Worm (Caenorhabditis elegans) whole organism, young adult: Measurements from ENCODE around the gene T26H5.8.

Experiments used
- B0261.1 ChIP-seq: sonication (generic microtip); optimal IDR thresholded peaks from 2 replicates; lab custom pipeline; 2016; ENCODE audit warnings: mild to moderate bottlenecking, missing genetic modification characterization, moderate library complexity, missing compliant biosample characterization
- B0336.3 ChIP-seq: fragments of 200-800 bp; sonication (Bioruptor generic); IDR thresholded peaks from 2 replicates; pipeline ENCODE4 v1.3.6; 2022; ENCODE audit warnings: missing genetic modification characterization, missing compliant biosample characterization
- F10E7.11 ChIP-seq: sonication (generic microtip); optimal IDR thresholded peaks from 2 replicates; lab custom pipeline; 2017; ENCODE audit warnings: mild to moderate bottlenecking, missing genetic modification characterization, moderate library complexity, missing compliant biosample characterization
- F22D6.2 ChIP-seq: sonication (generic microtip); optimal IDR thresholded peaks from 2 replicates; lab custom pipeline; 2016; ENCODE audit warnings: mild to moderate bottlenecking, missing genetic modification characterization, missing compliant biosample characterization
- F37B4.10 ChIP-seq: fragments of 200-800 bp; sonication (Bioruptor generic); IDR thresholded peaks from 2 replicates; pipeline ENCODE4 v1.3.6; 2022; ENCODE audit warnings: missing genetic modification characterization, missing compliant biosample characterization
- T07F8.4 ChIP-seq: sonication (generic microtip); optimal IDR thresholded peaks from 2 replicates; lab custom pipeline; 2016; ENCODE audit warnings: mild to moderate bottlenecking, missing genetic modification characterization, moderate library complexity, missing compliant biosample characterization
- Y53F4B.3 ChIP-seq: fragments of 200-800 bp; sonication (Bioruptor generic); IDR thresholded peaks from 2 replicates; pipeline ENCODE4 v1.3.6; 2022; ENCODE audit warnings: missing genetic modification reagents, missing genetic modification characterization, missing compliant biosample characterization
- Y56A3A.18 ChIP-seq: fragments of 200-800 bp; sonication (Bioruptor generic); IDR thresholded peaks from 2 replicates; pipeline ENCODE4 v1.3.6; 2022; ENCODE audit warnings: missing genetic modification reagents, missing genetic modification characterization, missing compliant biosample characterization
- Y67H2A.10 ChIP-seq: fragments of 200-800 bp; sonication (Bioruptor generic); conservative IDR thresholded peaks from 2 replicates; pipeline ENCODE4 v1.3.6; 2022; ENCODE audit warnings: missing genetic modification reagents, missing genetic modification characterization, missing compliant biosample characterization
- Y79H2A.3 ChIP-seq: fragments of 200-800 bp; sonication (Bioruptor generic); conservative IDR thresholded peaks from 2 replicates; pipeline ENCODE4 v1.3.6; 2022; ENCODE audit warnings: missing genetic modification reagents, missing genetic modification characterization, missing compliant biosample characterization
- ZK185.1 ChIP-seq: sonication (generic microtip); optimal IDR thresholded peaks from 2 replicates; lab custom pipeline; 2016; ENCODE audit warnings: mild to moderate bottlenecking, missing genetic modification characterization, missing compliant biosample characterization; ENCODE audit not compliant: poor library complexity, severe bottlenecking
- ama-1 ChIP-seq, 3 experiments: fragments of 150-350 bp in 1 of 3; sonication (generic microtip) in 2 of 3; optimal IDR thresholded peaks; 2 replicates each; lab custom pipeline; 2014 to 2018; ENCODE audit warnings: missing biosample characterization in 2 of 3, missing genetic modification characterization in 2 of 3, missing genetic modification reagents in 2 of 3
- attf-5 ChIP-seq: fragments of 200-800 bp; sonication (Bioruptor generic); optimal IDR thresholded peaks from 2 replicates; lab custom pipeline; 2018; ENCODE audit warnings: mild to moderate bottlenecking, missing genetic modification characterization, missing compliant biosample characterization
- attf-6 ChIP-seq: fragments of 200-800 bp; sonication (Bioruptor generic); IDR thresholded peaks from 2 replicates; pipeline ENCODE4 v1.3.6; 2022; ENCODE audit warnings: missing genetic modification reagents, missing genetic modification characterization, missing compliant biosample characterization
- bed-1 ChIP-seq: fragments of 200-800 bp; sonication (Bioruptor generic); IDR thresholded peaks from 2 replicates; pipeline ENCODE4 v1.3.6; 2022; ENCODE audit warnings: missing genetic modification reagents, missing genetic modification characterization, missing compliant biosample characterization
- ccch-3 ChIP-seq: fragments of 200-800 bp; sonication (Bioruptor generic); optimal IDR thresholded peaks from 2 replicates; lab custom pipeline; 2018; ENCODE audit warnings: mild to moderate bottlenecking, missing genetic modification characterization, missing compliant biosample characterization
- cebp-1 ChIP-seq, 2 experiments: fragments of 200-800 bp in 1 of 2; sonication (Bioruptor generic) in 1 of 2; sonication (generic microtip) in 1 of 2; IDR thresholded peaks in 1 of 2; optimal IDR thresholded peaks in 1 of 2; 2 replicates each; pipeline versions ENCODE4 v1.3.6 to Lab custom; 2017 to 2022; ENCODE audit warnings: missing compliant biosample characterization in 2 of 2, missing genetic modification characterization in 2 of 2, mild to moderate bottlenecking in 1 of 2, missing genetic modification reagents in 1 of 2, moderate library complexity in 1 of 2
- cebp-2 ChIP-seq: fragments of 200-800 bp; sonication (Bioruptor generic); IDR thresholded peaks from 2 replicates; pipeline ENCODE4 v1.3.6; 2022; ENCODE audit warnings: missing genetic modification characterization, missing compliant biosample characterization
- dox-1 ChIP-seq: fragments of 200-800 bp; sonication (Bioruptor generic); IDR thresholded peaks from 2 replicates; pipeline ENCODE4 v1.3.6; 2022; ENCODE audit warnings: missing genetic modification reagents, missing genetic modification characterization, missing compliant biosample characterization
- dpl-1 ChIP-seq: fragments of 150-350 bp; optimal IDR thresholded peaks from 2 replicates; lab custom pipeline; 2014; ENCODE audit warnings: missing biosample characterization, missing genetic modification reagents, missing genetic modification characterization
- efl-1 ChIP-seq: fragments of 150-350 bp; optimal IDR thresholded peaks from 2 replicates; lab custom pipeline; 2014; ENCODE audit warnings: missing biosample characterization, missing genetic modification reagents, missing genetic modification characterization
- egl-44 ChIP-seq: fragments of 200-800 bp; sonication (Bioruptor generic); IDR thresholded peaks from 2 replicates; pipeline ENCODE4 v1.3.6; 2022; ENCODE audit warnings: missing genetic modification reagents, missing genetic modification characterization, missing compliant biosample characterization
- egrh-3 ChIP-seq: fragments of 200-800 bp; sonication (Bioruptor generic); IDR thresholded peaks from 2 replicates; pipeline ENCODE4 v1.3.6; 2022; ENCODE audit warnings: missing genetic modification reagents, missing genetic modification characterization, missing compliant biosample characterization
- ets-4 ChIP-seq: fragments of 200-800 bp; sonication (Bioruptor generic); optimal IDR thresholded peaks from 2 replicates; lab custom pipeline; 2018; ENCODE audit warnings: mild to moderate bottlenecking, missing genetic modification characterization, missing compliant biosample characterization
- hlh-26 ChIP-seq: fragments of 200-800 bp; sonication (Bioruptor generic); conservative IDR thresholded peaks from 2 replicates; pipeline ENCODE4 v1.3.6; 2022; ENCODE audit warnings: missing genetic modification reagents, missing genetic modification characterization, missing compliant biosample characterization
- hmg-1.2 ChIP-seq: fragments of 200-800 bp; sonication (Bioruptor generic); IDR thresholded peaks from 2 replicates; pipeline ENCODE4 v1.3.6; 2022; ENCODE audit warnings: missing genetic modification reagents, missing genetic modification characterization, missing compliant biosample characterization
- hmg-20 ChIP-seq: fragments of 200-800 bp; sonication (Bioruptor generic); IDR thresholded peaks from 2 replicates; pipeline ENCODE4 v1.3.6; 2022; ENCODE audit warnings: missing genetic modification reagents, missing genetic modification characterization, missing compliant biosample characterization
- hsf-1 ChIP-seq: fragments of 200-800 bp; sonication (Bioruptor generic); IDR thresholded peaks from 2 replicates; pipeline ENCODE4 v1.3.6; 2022; ENCODE audit warnings: missing genetic modification reagents, missing genetic modification characterization, missing compliant biosample characterization
- lag-1 ChIP-seq: fragments of 200-800 bp; sonication (Bioruptor generic); IDR thresholded peaks from 2 replicates; pipeline ENCODE4 v1.3.6; 2022; ENCODE audit warnings: missing genetic modification reagents, missing genetic modification characterization, missing compliant biosample characterization
- lin-35 ChIP-seq, 3 experiments: fragments of 150-350 bp in 2 of 3; sonication (generic microtip) in 1 of 3; optimal IDR thresholded peaks; 2 replicates each; lab custom pipeline; 2014 to 2018; ENCODE audit warnings: missing biosample characterization in 3 of 3, missing genetic modification characterization in 3 of 3, missing genetic modification reagents in 3 of 3
- lin-40 ChIP-seq: sonication (generic microtip); optimal IDR thresholded peaks from 2 replicates; lab custom pipeline; 2016; ENCODE audit warnings: missing genetic modification characterization, mild to moderate bottlenecking, missing compliant biosample characterization, missing genotype, missing genetic modification reagents
- lir-1 ChIP-seq: fragments of 200-800 bp; sonication (Bioruptor generic); conservative IDR thresholded peaks from 2 replicates; pipeline ENCODE4 v1.3.6; 2022; ENCODE audit warnings: missing genetic modification reagents, missing genetic modification characterization, missing compliant biosample characterization
- lsy-27 ChIP-seq: sonication (generic microtip); optimal IDR thresholded peaks from 2 replicates; lab custom pipeline; 2017; ENCODE audit warnings: missing genetic modification characterization, mild to moderate bottlenecking, missing compliant biosample characterization, antibody characterized with exemption, missing genotype, borderline replicate concordance; ENCODE audit not compliant: insufficient read depth
- mcd-1 ChIP-seq: fragments of 200-800 bp; sonication (Bioruptor generic); IDR thresholded peaks from 2 replicates; pipeline ENCODE4 v1.3.6; 2022; ENCODE audit warnings: missing genetic modification reagents, missing genetic modification characterization, missing compliant biosample characterization
- mel-28 ChIP-seq: sonication (generic microtip); optimal IDR thresholded peaks from 2 replicates; lab custom pipeline; 2016; ENCODE audit warnings: borderline replicate concordance, mild to moderate bottlenecking, missing genetic modification characterization, missing compliant biosample characterization
- mes-4 ChIP-seq: sonication (generic microtip); optimal IDR thresholded peaks from 2 replicates; lab custom pipeline; 2016; ENCODE audit warnings: missing genotype, missing genetic modification characterization, missing compliant biosample characterization
- nfya-2 ChIP-seq: fragments of 200-800 bp; sonication (Bioruptor generic); IDR thresholded peaks from 2 replicates; pipeline ENCODE4 v1.3.6; 2022; ENCODE audit warnings: missing genetic modification reagents, missing genetic modification characterization, missing compliant biosample characterization
- nfyb-1 ChIP-seq: fragments of 200-800 bp; sonication (Bioruptor generic); IDR thresholded peaks from 2 replicates; pipeline ENCODE4 v1.3.6; 2022; ENCODE audit warnings: missing genetic modification reagents, missing genetic modification characterization, missing compliant biosample characterization
- sea-2 ChIP-seq: fragments of 200-800 bp; sonication (Bioruptor generic); IDR thresholded peaks from 2 replicates; pipeline ENCODE4 v1.3.6; 2022; ENCODE audit warnings: missing genetic modification characterization, missing compliant biosample characterization
- snpc-4 ChIP-seq, 5 experiments: fragments of 150-350 bp in 1 of 5; sonication (generic microtip) in 4 of 5; optimal IDR thresholded peaks; 2 replicates each; lab custom pipeline; 2014 to 2018; ENCODE audit warnings: missing genetic modification characterization in 5 of 5, missing biosample characterization in 3 of 5, antibody characterized with exemption in 2 of 5, mild to moderate bottlenecking in 2 of 5, missing compliant biosample characterization in 2 of 5, missing genotype in 2 of 5, moderate library complexity in 2 of 5, missing genetic modification reagents in 1 of 5
- tbx-9 ChIP-seq: sonication (generic microtip); optimal IDR thresholded peaks from 2 replicates; lab custom pipeline; 2016; ENCODE audit warnings: borderline replicate concordance, missing genetic modification characterization, inconsistent platforms, missing compliant biosample characterization
- unc-62 ChIP-seq: fragments of 150-350 bp; optimal IDR thresholded peaks from 2 replicates; lab custom pipeline; 2014; ENCODE audit warnings: missing biosample characterization, missing genetic modification reagents, missing genetic modification characterization
- zim-3 ChIP-seq: sonication (generic microtip); optimal IDR thresholded peaks from 2 replicates; lab custom pipeline; 2017; ENCODE audit warnings: mild to moderate bottlenecking, missing genetic modification characterization, moderate library complexity, missing compliant biosample characterization

Gene T26H5.8

DNA sequence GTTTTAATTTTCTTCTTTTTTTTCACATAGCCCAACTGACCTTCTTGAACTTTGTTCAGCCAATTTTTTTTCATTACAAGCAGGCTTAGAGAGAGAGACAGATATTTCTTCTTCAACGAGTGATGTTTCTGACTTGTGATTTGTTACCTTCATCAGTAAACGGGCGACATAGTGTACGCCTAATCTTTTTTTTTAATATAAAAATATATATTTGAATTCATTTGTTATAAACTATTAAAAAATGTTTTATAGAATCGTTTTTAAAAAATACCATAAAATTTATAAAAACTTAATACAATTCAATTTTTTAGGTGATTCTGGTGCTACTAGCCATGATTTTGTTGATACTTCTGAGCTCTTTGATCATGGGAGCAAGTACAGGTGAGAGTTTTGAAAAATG lies 14.7 kb downstream of the T26H5.8 start, which contains the start of gene T06E6.10:
Gene T06E6.10 (plus strand): TSS at position 301 of the 400 bp plus-strand sequence.
- TF ChIP-seq nfya-2 (GFP tag; lab: Robert Waterston, UW) (no peak), attf-6 (no peak), ama-1 (optimal IDR thresholded peaks at IDR 0.05; lab: Kevin White, UChicago) (no peak), ama-1 (GFP tag; optimal IDR thresholded peaks at IDR 0.05; lab: Kevin White, UChicago) (no peak), egl-44 (GFP tag; lab: Robert Waterston, UW) (no peak), lsy-27 (no peak), efl-1 (GFP tag; lab: Kevin White, UChicago) (no peak), unc-62 (GFP tag; lab: Kevin White, UChicago) (no peak), nfyb-1 (no peak), ccch-3 (GFP tag; lab: Kevin White, UChicago) (no peak), cebp-2 (GFP tag; lab: Robert Waterston, UW) (no peak)
- TF ChIP-seq, all 124 proteins: peak for 0

ce11 chrV:15415951-15416350 lies 16.6 kb downstream of the T26H5.8 start, which contains the start of gene srh-265:
srh-265 (plus strand) TSS chrV:15416251.
- TF ChIP-seq F37B4.10 (GFP tag; lab: Robert Waterston, UW) (no peak), bed-1 (GFP tag; lab: Robert Waterston, UW) (no peak), F22D6.2 (tag; lab: Kevin White, UChicago) (no peak), snpc-4 (GFP tag; optimal IDR thresholded peaks at IDR 0.05; lab: Kevin White, UChicago) (no peak), snpc-4 (tag; optimal IDR thresholded peaks at IDR 0.05; lab: Kevin White, UChicago) (no peak), lag-1 (no peak), sea-2 (GFP tag; lab: Robert Waterston, UW) (no peak), mes-4 (no peak), attf-5 (GFP tag; lab: Kevin White, UChicago) (no peak), lin-35 (GFP tag; optimal IDR thresholded peaks at IDR 0.05; lab: Kevin White, UChicago) (no peak), hmg-1.2 (no peak), mel-28 (tag; lab: Kevin White, UChicago) (no peak), F10E7.11 (tag; lab: Kevin White, UChicago) (no peak), tbx-9 (no peak), ZK185.1 (tag; lab: Kevin White, UChicago) (no peak), zim-3 (tag; lab: Kevin White, UChicago) (no peak), ets-4 (no peak), Y79H2A.3 (GFP tag; lab: Robert Waterston, UW) (no peak), Y67H2A.10 (no peak)

DNA sequence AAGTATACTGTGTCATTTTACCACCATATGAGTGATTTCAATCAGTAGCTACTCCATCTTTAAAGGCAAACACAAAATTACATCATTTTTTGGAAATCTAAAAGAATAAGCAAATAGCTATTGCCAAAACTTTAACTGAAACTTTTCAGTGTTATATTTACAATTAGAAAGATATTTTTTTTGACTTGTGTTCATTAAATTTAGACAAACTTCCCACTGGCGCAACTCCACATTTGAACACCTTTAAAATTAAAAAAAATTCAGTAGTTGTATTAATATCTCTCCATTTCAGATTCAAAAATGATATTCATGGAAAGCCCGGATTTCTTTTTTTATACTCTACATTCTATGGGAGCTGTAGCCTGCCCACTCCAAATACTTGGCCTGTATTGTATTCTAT lies 18.7 kb downstream of the T26H5.8 start, which contains the start of gene srh-264:
Gene srh-264 (plus strand): TSS at position 301 of the 400 bp plus-strand sequence.
- no peak for TF ChIP-seq cebp-1 (GFP tag; IDR thresholded peaks at IDR 0.05; lab: Robert Waterston, UW)
- no peak for TF ChIP-seq cebp-1 (tag; optimal IDR thresholded peaks at IDR 0.05; lab: Kevin White, UChicago)
- TF ChIP-seq hmg-20 (GFP tag; lab: Robert Waterston, UW), result no peak
- no peak for TF ChIP-seq B0336.3 (GFP tag; lab: Robert Waterston, UW)
- no peak for TF ChIP-seq snpc-4 (GFP tag; optimal IDR thresholded peaks at IDR 0.05; lab: Kevin White, UChicago)
- no peak for TF ChIP-seq snpc-4 (tag; optimal IDR thresholded peaks at IDR 0.05; lab: Kevin White, UChicago)

ce11 chrV:15412625-15413024 lies 19.9 kb downstream of the T26H5.8 start, which contains the start of gene srbc-63:
srbc-63 (minus strand) TSS chrV:15412725.
- TF ChIP-seq F37B4.10 (GFP tag; lab: Robert Waterston, UW) (no peak), mcd-1 (no peak), F22D6.2 (tag; lab: Kevin White, UChicago) (no peak), ets-4 (no peak), efl-1 (GFP tag; lab: Kevin White, UChicago) (no peak), nfya-2 (GFP tag; lab: Robert Waterston, UW) (no peak), lir-1 (no peak), T07F8.4 (no peak), B0261.1 (tag; lab: Kevin White, UChicago) (no peak), lin-40 (tag; lab: Kevin White, UChicago) (no peak), zim-3 (tag; lab: Kevin White, UChicago) (no peak), hlh-26 (GFP tag; lab: Robert Waterston, UW) (no peak), dox-1 (GFP tag; lab: Robert Waterston, UW) (no peak), egrh-3 (no peak), hsf-1 (GFP tag; lab: Robert Waterston, UW) (no peak), dpl-1 (GFP tag; lab: Kevin White, UChicago) (no peak), Y56A3A.18 (no peak), Y53F4B.3 (GFP tag; lab: Robert Waterston, UW) (no peak)
